Worm (Caenorhabditis elegans): Measurements from ENCODE around the gene F22H10.1.

ce11 chrX:16731167-16731566 is 28.9 kb downstream of the F22H10.1 start:
- TF ChIP-seq him-1 (tag; optimal IDR thresholded peaks at IDR 0.05) (no peak), dao-5 (tag; optimal IDR thresholded peaks at IDR 0.05) (no peak)

Data from whole organism, L4/young adult.